Fruit fly (Drosophila melanogaster): Measurements from ENCODE around the gene Gas41.
A peak's percentile ranks its signal among the peaks of the same experiment; 100 is the strongest.

Gene Gas41

dm6 chr2L:6945088-6945487 is 4.9 kb downstream of the Gas41 start, which contains the start of gene Fgop2 (continued):
- TF ChIP-seq ase (GFP tag; IDR thresholded peaks at IDR 0.05) (no peak), nerfin-2 (GFP tag; IDR thresholded peaks at IDR 0.05; ENCODE audit: partially characterized antibody) (no peak), pzg (GFP tag; optimal IDR thresholded peaks at IDR 0.05) (peak; percentile 61), Gug (GFP tag; IDR thresholded peaks at IDR 0.05) (no peak), HLH54F (GFP tag; optimal IDR thresholded peaks at IDR 0.05) (no peak), trem (tag; optimal IDR thresholded peaks at IDR 0.05) (peak; percentile 41), MESR4 (GFP tag; optimal IDR thresholded peaks at IDR 0.05) (peak; percentile 81), CG15514 (GFP tag; optimal IDR thresholded peaks at IDR 0.05) (peak; percentile 84), CG10267 (tag; optimal IDR thresholded peaks at IDR 0.05) (peak; percentile 30), MBD-R2 (GFP tag; IDR thresholded peaks at IDR 0.05) (peak; percentile 69), stwl (tag; optimal IDR thresholded peaks at IDR 0.05) (peak; percentile 83), CG1024 (GFP tag; IDR thresholded peaks at IDR 0.05) (no peak), Dp (GFP tag; optimal IDR thresholded peaks at IDR 0.05) (peak; percentile 74), YL-1 (GFP tag; optimal IDR thresholded peaks at IDR 0.05) (peak; percentile 72), CG9797 (GFP tag; optimal IDR thresholded peaks at IDR 0.05) (peak; percentile 70), sob (GFP tag; IDR thresholded peaks at IDR 0.05) (peak; percentile 20; the same call in 1 of the 2 replicates), Hr3 (GFP tag; optimal IDR thresholded peaks at IDR 0.05) (peak; percentile 36), tup (GFP tag; optimal IDR thresholded peaks at IDR 0.05) (no peak), CG13287 (GFP tag; IDR thresholded peaks at IDR 0.05; ENCODE audit: partially characterized antibody) (peak; percentile 38; the same call in 1 of the 2 replicates), cad (GFP tag; optimal IDR thresholded peaks at IDR 0.05) (peak; percentile 31), caup (GFP tag; optimal IDR thresholded peaks at IDR 0.05; ENCODE audit: severe bottlenecking) (no peak), nmo (GFP tag; optimal IDR thresholded peaks at IDR 0.05) (peak; percentile 8), CG2116 (GFP tag; optimal IDR thresholded peaks at IDR 0.05) (peak; percentile 6), CG30020 (tag; optimal IDR thresholded peaks at IDR 0.05) (peak; percentile 13), Deaf1 (tag; optimal IDR thresholded peaks at IDR 0.05) (no peak)

DNA sequence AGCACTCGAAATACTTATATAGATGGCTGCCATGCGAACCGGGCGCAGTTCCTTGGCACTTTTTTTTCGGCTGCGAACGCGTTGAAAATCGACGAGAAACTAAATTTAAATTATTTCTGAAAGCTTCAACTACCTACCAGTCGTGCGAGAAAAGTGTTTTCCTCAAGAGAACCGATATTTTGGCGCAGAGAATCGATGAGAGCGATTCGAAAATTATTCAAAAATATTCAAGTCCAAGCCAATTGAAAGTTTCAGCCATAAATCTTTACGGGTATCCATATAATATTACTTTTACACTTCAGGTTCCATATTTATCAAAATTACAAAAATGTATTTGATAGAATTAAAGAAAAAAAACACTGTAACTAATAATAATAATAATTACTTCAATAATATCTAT is 7.3 kb downstream of the Gas41 start, which contains the start of gene CG18304:
Gene CG18304 (minus strand): TSS at position 101 of the 400 bp plus-strand sequence.
- TF ChIP-seq CG4282 (GFP tag; optimal IDR thresholded peaks at IDR 0.05) = no peak
- TF ChIP-seq CG17328 (GFP tag; IDR thresholded peaks at IDR 0.05) = 0 out of 2 replicates have a peak, but pooled peaks have one; percentile 7

DNA sequence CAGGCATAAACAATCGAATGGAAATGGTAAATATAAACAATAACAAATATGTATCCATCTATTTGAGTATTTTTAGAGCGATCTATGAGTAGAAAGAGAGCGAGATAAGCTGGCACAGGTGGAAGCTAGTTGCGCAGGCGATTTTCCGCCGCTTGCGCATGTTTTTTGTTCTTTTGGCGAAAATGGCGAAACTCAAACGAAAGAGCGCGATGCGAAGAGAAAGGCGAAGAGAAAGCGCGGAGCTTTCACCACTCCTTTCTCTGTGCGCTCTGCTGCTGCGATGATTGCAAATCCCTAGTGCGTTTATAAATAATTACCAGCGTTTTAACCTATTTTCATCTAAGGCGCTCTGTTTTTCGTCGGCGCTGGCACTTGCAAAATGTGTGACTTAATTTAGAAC is 8.3 kb downstream of the Gas41 start:
- TF ChIP-seq amos (GFP tag; IDR thresholded peaks at IDR 0.05; ENCODE audit: partially characterized antibody) (no peak), CkIIα-i1 (GFP tag; IDR thresholded peaks at IDR 0.05) (no peak), zen2 (GFP tag; IDR thresholded peaks at IDR 0.05; ENCODE audit: partially characterized antibody) (no peak), Trl (optimal IDR thresholded peaks at IDR 0.05) (peak in 1 of 2 experiments; percentile 47), Trl (GFP tag; optimal IDR thresholded peaks at IDR 0.05) (no peak), CrebB (tag; optimal IDR thresholded peaks at IDR 0.05) (no peak), dan (GFP tag; IDR thresholded peaks at IDR 0.05) (no peak), pzg (GFP tag; optimal IDR thresholded peaks at IDR 0.05) (no peak), zfh1 (GFP tag; IDR thresholded peaks at IDR 0.05) (no peak), kah (GFP tag; optimal IDR thresholded peaks at IDR 0.05) (peak; percentile 54), wek (GFP tag; optimal IDR thresholded peaks at IDR 0.05) (no peak), CG15073 (GFP tag; optimal IDR thresholded peaks at IDR 0.05) (no peak), pfk (GFP tag; optimal IDR thresholded peaks at IDR 0.05) (no peak), vvl (GFP tag; IDR thresholded peaks at IDR 0.05) (no peak), pan (optimal IDR thresholded peaks at IDR 0.05) (no peak), pan (GFP tag; optimal IDR thresholded peaks at IDR 0.05 in 1 of 2, IDR thresholded peaks at IDR 0.05 in 1 of 2) (peak in 1 of 2 experiments; percentile 19), btn (GFP tag; optimal IDR thresholded peaks at IDR 0.05) (no peak), Optix (GFP tag; IDR thresholded peaks at IDR 0.05) (no peak), Sox100B (GFP tag; optimal IDR thresholded peaks at IDR 0.05) (no peak), CG12391 (tag; optimal IDR thresholded peaks at IDR 0.05) (no peak), Fer2 (tag; optimal IDR thresholded peaks at IDR 0.05) (no peak), knrl (GFP tag; IDR thresholded peaks at IDR 0.05; ENCODE audit: partially characterized antibody) (no peak), her (GFP tag; optimal IDR thresholded peaks at IDR 0.05) (no peak), lmd (GFP tag; IDR thresholded peaks at IDR 0.05) (no peak)

All from whole organism, embryonic.